Fruit fly (Drosophila melanogaster): ENCODE measurements around the gene wda.

- TF ChIP-seq sage (GFP tag; optimal IDR thresholded peaks at IDR 0.05), result no peak
- TF ChIP-seq dl (GFP tag; optimal IDR thresholded peaks at IDR 0.05; ENCODE audit: insufficient read depth in 1 of 2, partially characterized antibody in 2 of 2), result no peak
- TF ChIP-seq brk (GFP tag; optimal IDR thresholded peaks at IDR 0.05), result no peak
- no peak for TF ChIP-seq OdsH (GFP tag; optimal IDR thresholded peaks at IDR 0.05)
- TF ChIP-seq br (GFP tag; optimal IDR thresholded peaks at IDR 0.05), result no peak
- no peak for TF ChIP-seq Dfd (GFP tag; optimal IDR thresholded peaks at IDR 0.05)
- no peak for TF ChIP-seq sv (GFP tag; optimal IDR thresholded peaks at IDR 0.05)
- TF ChIP-seq psq (GFP tag; optimal IDR thresholded peaks at IDR 0.05), result no peak
- no peak for TF ChIP-seq pan (optimal IDR thresholded peaks at IDR 0.05)
- TF ChIP-seq CG32264 (GFP tag; optimal IDR thresholded peaks at IDR 0.05), result no peak
These were observed 45.4 kb upstream of the wda start for dm6 chr3R:23303297-23303696.
